Worm (Caenorhabditis elegans) whole organism, midembryonic: ENCODE measurements around the gene mrp-1.

Source experiments
- T22C8.4 ChIP-seq: fragments of 200-800 bp; sonication (Bioruptor generic); IDR thresholded peaks from 2 replicates; pipeline ENCODE4 v1.3.6; 2022; ENCODE audit warnings: missing genetic modification characterization, missing compliant biosample characterization
- ztf-29 ChIP-seq: fragments of 200-800 bp; sonication (Bioruptor generic); IDR thresholded peaks from 2 replicates; pipeline ENCODE4 v1.3.6; 2022; ENCODE audit warnings: missing genetic modification reagents, missing genetic modification characterization, missing compliant biosample characterization

DNA sequence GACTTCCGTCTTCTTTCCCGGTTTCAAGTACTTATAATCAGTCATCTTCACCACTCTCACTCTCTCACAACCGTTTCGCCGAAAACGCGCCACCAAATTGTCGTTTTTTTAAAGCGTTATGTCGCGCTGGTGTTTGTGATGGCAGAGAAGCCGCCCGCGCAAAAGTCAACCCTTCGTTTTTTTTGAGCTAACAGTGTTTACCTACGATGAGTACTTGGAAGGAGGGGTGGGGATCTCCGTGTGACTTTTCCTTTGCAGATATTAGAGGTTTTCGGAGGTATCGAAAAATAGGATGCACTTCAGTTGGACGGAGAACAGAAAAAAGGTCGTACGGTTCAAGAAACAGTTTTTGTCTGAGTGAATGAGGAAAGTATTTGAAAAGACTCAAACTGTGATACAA lies 30.0 kb upstream of the mrp-1 start:
- TF ChIP-seq ztf-29 (GFP tag; lab: Robert Waterston, UW) (no peak), T22C8.4 (GFP tag; lab: Robert Waterston, UW) (no peak)
